Worm (Caenorhabditis elegans) whole organism, L1 larva: ENCODE data around the gene sod-1.

Experiments
- C04F5.9 ChIP-seq: sonication (generic microtip); optimal IDR thresholded peaks from 2 replicates; lab custom pipeline; 2016; ENCODE audit warnings: missing genetic modification characterization, missing compliant biosample characterization
- C16A3.4 ChIP-seq: fragments of 150-350 bp; optimal IDR thresholded peaks from 2 replicates; lab custom pipeline; 2014; ENCODE audit warnings: missing biosample characterization, missing genetic modification characterization
- Y116A8C.19 ChIP-seq: sonication (generic microtip); optimal IDR thresholded peaks from 2 replicates; lab custom pipeline; 2016; ENCODE audit warnings: missing compliant biosample characterization, missing genetic modification characterization, borderline replicate concordance
- aha-1 ChIP-seq: fragments of 150-350 bp; optimal IDR thresholded peaks from 2 replicates; lab custom pipeline; 2014; ENCODE audit warnings: missing biosample characterization, missing genetic modification characterization
- alr-1 ChIP-seq: fragments of 200-800 bp; sonication (Bioruptor generic); optimal IDR thresholded peaks from 2 replicates; lab custom pipeline; 2018; ENCODE audit warnings: borderline replicate concordance, mild to moderate bottlenecking, missing genetic modification characterization, missing compliant biosample characterization
- aly-2 ChIP-seq: fragments of 150-350 bp; optimal IDR thresholded peaks from 2 replicates; lab custom pipeline; 2014; ENCODE audit warnings: missing biosample characterization, missing genetic modification characterization
- blmp-1 ChIP-seq: fragments of 150-350 bp; optimal IDR thresholded peaks from 2 replicates; lab custom pipeline; 2014; ENCODE audit warnings: missing biosample characterization, missing genetic modification characterization
- ceh-63 ChIP-seq: fragments of 200-800 bp; sonication (Bioruptor generic); optimal IDR thresholded peaks from 2 replicates; lab custom pipeline; 2018; ENCODE audit warnings: mild to moderate bottlenecking, missing genetic modification characterization, missing compliant biosample characterization
- ceh-88 ChIP-seq: fragments of 200-800 bp; sonication (Bioruptor generic); IDR thresholded peaks from 2 replicates; pipeline ENCODE4 v1.3.6; 2022; ENCODE audit warnings: missing genetic modification characterization, missing compliant biosample characterization
- ceh-90 ChIP-seq: sonication (generic microtip); optimal IDR thresholded peaks from 2 replicates; lab custom pipeline; 2016; ENCODE audit warnings: missing genetic modification characterization, missing compliant biosample characterization
- ces-1 ChIP-seq: fragments of 150-350 bp; optimal IDR thresholded peaks from 2 replicates; lab custom pipeline; 2014; ENCODE audit warnings: missing biosample characterization, missing genetic modification reagents, missing genetic modification characterization
- dpl-1 ChIP-seq, 3 experiments: fragments of 150-350 bp in 2 of 3; sonication (generic microtip) in 1 of 3; optimal IDR thresholded peaks; 2 replicates each; lab custom pipeline; 2014 to 2017; ENCODE audit warnings: missing biosample characterization in 3 of 3, missing genetic modification characterization in 3 of 3, missing genetic modification reagents in 3 of 3
- dsc-1 ChIP-seq: sonication (generic microtip); optimal IDR thresholded peaks from 2 replicates; lab custom pipeline; 2016; ENCODE audit warnings: mild to moderate bottlenecking, missing genetic modification characterization, missing compliant biosample characterization
- egl-27 ChIP-seq, 2 experiments: fragments of 150-350 bp in 1 of 2; sonication (generic microtip); optimal IDR thresholded peaks; 3 replicates each; lab custom pipeline; 2017 to 2018; ENCODE audit warnings: missing biosample characterization in 2 of 2, missing genetic modification characterization in 2 of 2, missing genetic modification reagents in 2 of 2
- elt-2 ChIP-seq: sonication (generic microtip); optimal IDR thresholded peaks from 2 replicates; lab custom pipeline; 2016; ENCODE audit warnings: missing genetic modification characterization, mild to moderate bottlenecking, inconsistent platforms, missing compliant biosample characterization, missing genetic modification reagents
- fkh-10 ChIP-seq: sonication (generic microtip); optimal IDR thresholded peaks from 2 replicates; lab custom pipeline; 2017; ENCODE audit warnings: missing biosample characterization, missing genetic modification reagents, missing genetic modification characterization
- grh-1 ChIP-seq: fragments of 200-800 bp; sonication (Bioruptor generic); IDR thresholded peaks from 2 replicates; pipeline ENCODE4 v1.3.6; 2022; ENCODE audit warnings: missing genetic modification reagents, missing genetic modification characterization, missing compliant biosample characterization
- hlh-17 ChIP-seq: fragments of 200-800 bp; sonication (Bioruptor generic); optimal IDR thresholded peaks from 2 replicates; lab custom pipeline; 2018; ENCODE audit warnings: missing genetic modification characterization, mild to moderate bottlenecking, missing compliant biosample characterization, moderate library complexity, borderline replicate concordance
- hpl-2 ChIP-seq: fragments of 150-350 bp; optimal IDR thresholded peaks from 2 replicates; lab custom pipeline; 2014; ENCODE audit warnings: missing biosample characterization, missing genetic modification reagents, missing genetic modification characterization
- isw-1 ChIP-seq: fragments of 200-800 bp; sonication (Bioruptor generic); IDR thresholded peaks from 2 replicates; pipeline ENCODE4 v1.3.6; 2022; ENCODE audit warnings: missing genetic modification characterization, missing compliant biosample characterization
- jun-1 ChIP-seq: fragments of 150-350 bp; optimal IDR thresholded peaks from 2 replicates; lab custom pipeline; 2014; ENCODE audit warnings: missing biosample characterization, missing genetic modification reagents, missing genetic modification characterization
- lin-15B ChIP-seq: fragments of 150-350 bp; sonication (generic microtip); optimal IDR thresholded peaks from 3 replicates; lab custom pipeline; 2014; ENCODE audit warnings: missing biosample characterization, missing genetic modification characterization
- lin-35 ChIP-seq, 2 experiments: fragments of 150-350 bp; optimal IDR thresholded peaks; 2 replicates each; lab custom pipeline; 2014; ENCODE audit warnings: missing biosample characterization in 2 of 2, missing genetic modification characterization in 2 of 2, missing genetic modification reagents in 2 of 2
- lin-39 ChIP-seq: fragments of 150-350 bp; optimal IDR thresholded peaks from 2 replicates; lab custom pipeline; 2014; ENCODE audit warnings: missing biosample characterization, missing genetic modification reagents, missing genetic modification characterization
- lir-3 ChIP-seq: sonication (generic microtip); optimal IDR thresholded peaks from 2 replicates; lab custom pipeline; 2016; ENCODE audit warnings: mild to moderate bottlenecking, missing genetic modification characterization, moderate library complexity, missing compliant biosample characterization; ENCODE audit not compliant: poor library complexity
- lsy-2 ChIP-seq, 2 experiments: fragments of 150-350 bp; optimal IDR thresholded peaks; 2 replicates each; lab custom pipeline; 2014; ENCODE audit warnings: missing biosample characterization in 2 of 2, missing genetic modification characterization in 2 of 2
- mab-9 ChIP-seq: fragments of 200-800 bp; sonication (Bioruptor generic); IDR thresholded peaks from 2 replicates; pipeline ENCODE4 v1.3.6; 2022; ENCODE audit warnings: missing genetic modification reagents, missing genetic modification characterization, missing compliant biosample characterization
- mdl-1 ChIP-seq, 2 experiments: fragments of 150-350 bp; optimal IDR thresholded peaks; 2 replicates each; lab custom pipeline; 2014 to 2017; ENCODE audit warnings: missing biosample characterization in 2 of 2, missing genetic modification characterization in 2 of 2, inconsistent platforms in 1 of 2
- mef-2 ChIP-seq: fragments of 150-350 bp; optimal IDR thresholded peaks from 2 replicates; lab custom pipeline; 2014; ENCODE audit warnings: missing biosample characterization, missing genetic modification characterization
- nhr-12 ChIP-seq: sonication (generic microtip); optimal IDR thresholded peaks from 2 replicates; lab custom pipeline; 2017; ENCODE audit warnings: missing biosample characterization, missing genetic modification characterization
- nhr-19 ChIP-seq: fragments of 200-800 bp; sonication (Bioruptor generic); conservative IDR thresholded peaks from 2 replicates; pipeline ENCODE4 v1.3.6; 2022; ENCODE audit warnings: missing genetic modification characterization, missing compliant biosample characterization
- nhr-20 ChIP-seq: sonication (generic microtip); optimal IDR thresholded peaks from 2 replicates; lab custom pipeline; 2016; ENCODE audit warnings: mild to moderate bottlenecking, missing genetic modification characterization, missing compliant biosample characterization
- nhr-28 ChIP-seq: fragments of 150-350 bp; optimal IDR thresholded peaks from 2 replicates; lab custom pipeline; 2014; ENCODE audit warnings: missing biosample characterization, missing genetic modification characterization
- nhr-71 ChIP-seq: sonication (generic microtip); optimal IDR thresholded peaks from 2 replicates; lab custom pipeline; 2016; ENCODE audit warnings: mild to moderate bottlenecking, missing genetic modification characterization, moderate library complexity, missing compliant biosample characterization
- nhr-77 ChIP-seq: fragments of 150-350 bp; optimal IDR thresholded peaks from 2 replicates; lab custom pipeline; 2014; ENCODE audit warnings: missing biosample characterization, missing genetic modification characterization
- nhr-85 ChIP-seq: sonication (generic microtip); peaks from one replicate; lab custom pipeline; 2016; ENCODE audit warnings: missing genetic modification characterization, inconsistent platforms, missing compliant biosample characterization
- pag-3 ChIP-seq: sonication (generic microtip); optimal IDR thresholded peaks from 2 replicates; lab custom pipeline; 2017; ENCODE audit warnings: missing genetic modification characterization, mild to moderate bottlenecking, missing compliant biosample characterization, antibody characterized with exemption, borderline replicate concordance; ENCODE audit not compliant: insufficient read depth
- pax-3 ChIP-seq: fragments of 200-800 bp; sonication (Bioruptor generic); optimal IDR thresholded peaks from 2 replicates; lab custom pipeline; 2018; ENCODE audit warnings: mild to moderate bottlenecking, missing genetic modification characterization, moderate library complexity, missing compliant biosample characterization
- pqm-1 ChIP-seq: sonication (generic microtip); optimal IDR thresholded peaks from 3 replicates; lab custom pipeline; 2017; ENCODE audit warnings: missing biosample characterization, missing genetic modification characterization
- skn-1 ChIP-seq: fragments of 150-350 bp; optimal IDR thresholded peaks from 2 replicates; lab custom pipeline; 2014; ENCODE audit warnings: missing biosample characterization, missing genetic modification characterization
- snpc-4 ChIP-seq: fragments of 150-350 bp; optimal IDR thresholded peaks from 2 replicates; lab custom pipeline; 2014; ENCODE audit warnings: missing biosample characterization, missing genetic modification characterization
- sup-37 ChIP-seq: fragments of 200-800 bp; sonication (Bioruptor generic); optimal IDR thresholded peaks from 2 replicates; lab custom pipeline; 2018; ENCODE audit warnings: mild to moderate bottlenecking, missing genetic modification characterization, missing compliant biosample characterization
- swsn-7 ChIP-seq: sonication (generic microtip); optimal IDR thresholded peaks from 2 replicates; lab custom pipeline; 2016; ENCODE audit warnings: missing genetic modification characterization, missing compliant biosample characterization
- tbx-2 ChIP-seq: sonication (generic microtip); optimal IDR thresholded peaks from 2 replicates; lab custom pipeline; 2016; ENCODE audit warnings: missing genetic modification characterization, missing compliant biosample characterization
- tlp-1 ChIP-seq: fragments of 150-350 bp; optimal IDR thresholded peaks from 2 replicates; lab custom pipeline; 2014; ENCODE audit warnings: missing biosample characterization, missing genetic modification characterization
- unc-30 ChIP-seq: sonication (generic microtip); optimal IDR thresholded peaks from 2 replicates; lab custom pipeline; 2017; ENCODE audit warnings: missing biosample characterization, missing genetic modification characterization
- unc-62 ChIP-seq: fragments of 150-350 bp; optimal IDR thresholded peaks from 2 replicates; lab custom pipeline; 2014; ENCODE audit warnings: missing biosample characterization, missing genetic modification reagents, missing genetic modification characterization
- unc-98 ChIP-seq: fragments of 200-800 bp; sonication (Bioruptor generic); IDR thresholded peaks from 2 replicates; pipeline ENCODE4 v1.3.6; 2022; ENCODE audit warnings: missing genetic modification characterization, missing compliant biosample characterization
- vab-15 ChIP-seq: sonication (generic microtip); optimal IDR thresholded peaks from 2 replicates; lab custom pipeline; 2017; ENCODE audit warnings: missing genotype, mild to moderate bottlenecking, missing genetic modification characterization, missing compliant biosample characterization
- xbp-1 ChIP-seq: sonication (generic microtip); optimal IDR thresholded peaks from 2 replicates; lab custom pipeline; 2016; ENCODE audit warnings: missing genetic modification characterization, missing compliant biosample characterization
- zip-4 ChIP-seq: fragments of 200-800 bp; sonication (Bioruptor generic); optimal IDR thresholded peaks from 2 replicates; lab custom pipeline; 2018; ENCODE audit warnings: mild to moderate bottlenecking, missing genetic modification characterization, moderate library complexity, missing compliant biosample characterization

Gene sod-1

ce11 chrII:6930072-6930471, 43.6 kb downstream of the sod-1 start (continued):
- TF ChIP-seq lir-3 (tag; lab: Kevin White, UChicago): no peak

ce11 chrII:6928416-6928815, 45.3 kb downstream of the sod-1 start, which contains the start of gene flcn-1:
TSS of gene flcn-1 (plus strand) at chrII:6928763.
- no peak for TF ChIP-seq ceh-63 (GFP tag; lab: Kevin White, UChicago)
- TF ChIP-seq C04F5.9 (tag; lab: Kevin White, UChicago): peak; percentile 68
- TF ChIP-seq snpc-4 (tag; lab: Kevin White, UChicago): peak; percentile 15
- no peak for TF ChIP-seq hlh-17 (GFP tag; lab: Kevin White, UChicago)
- no peak for TF ChIP-seq mab-9
- TF ChIP-seq blmp-1 (tag; lab: Kevin White, UChicago): peak; percentile 23
- no peak for TF ChIP-seq skn-1 (tag; lab: Kevin White, UChicago)
- no peak for TF ChIP-seq tlp-1
- no peak for TF ChIP-seq zip-4 (GFP tag; lab: Kevin White, UChicago)
- peak; percentile 7 for TF ChIP-seq dsc-1 (tag; lab: Kevin White, UChicago)
- TF ChIP-seq ces-1: no peak
- no peak for TF ChIP-seq unc-62 (GFP tag; lab: Kevin White, UChicago)
- TF ChIP-seq lin-39 (tag; lab: Kevin White, UChicago): peak; percentile 6
- TF ChIP-seq alr-1 (tag; lab: Kevin White, UChicago): no peak
- peak; percentile 55 to 60 for TF ChIP-seq lin-35 (GFP tag; optimal IDR thresholded peaks at IDR 0.05; lab: Kevin White, UChicago)
- no peak for TF ChIP-seq nhr-77
- TF ChIP-seq pag-3 (tag; lab: Kevin White, UChicago): no peak
- TF ChIP-seq unc-30: no peak
- TF ChIP-seq nhr-85: peak; percentile 52
- no peak for TF ChIP-seq hpl-2 (GFP tag; lab: Kevin White, UChicago)
- peak; percentile 40 for TF ChIP-seq tbx-2 (tag; lab: Kevin White, UChicago)
- TF ChIP-seq pax-3 (tag; lab: Kevin White, UChicago): no peak
- no peak for TF ChIP-seq aly-2 (tag; lab: Kevin White, UChicago)
- TF ChIP-seq lsy-2 (tag; optimal IDR thresholded peaks at IDR 0.05; lab: Kevin White, UChicago): peak; percentile 35 to 67
- TF ChIP-seq jun-1 (tag; lab: Kevin White, UChicago): no peak
- TF ChIP-seq vab-15 (tag; lab: Kevin White, UChicago): no peak
- no peak for TF ChIP-seq mef-2 (tag; lab: Kevin White, UChicago)
- peak; percentile 41 for TF ChIP-seq elt-2 (tag; lab: Kevin White, UChicago)
- TF ChIP-seq nhr-12 (tag; lab: Kevin White, UChicago): no peak
- peak; percentile 61 for TF ChIP-seq swsn-7 (tag; lab: Kevin White, UChicago)
- no peak for TF ChIP-seq mdl-1 (tag; optimal IDR thresholded peaks at IDR 0.05; lab: Kevin White, UChicago)
- TF ChIP-seq lin-15B (tag; lab: Kevin White, UChicago): no peak
- TF ChIP-seq fkh-10 (GFP tag; lab: Kevin White, UChicago): no peak
- TF ChIP-seq ceh-90 (tag; lab: Kevin White, UChicago): no peak
- TF ChIP-seq nhr-20 (tag; lab: Kevin White, UChicago): peak; percentile 64
- TF ChIP-seq nhr-28 (tag; lab: Kevin White, UChicago): no peak
- TF ChIP-seq egl-27 (tag; optimal IDR thresholded peaks at IDR 0.05; lab: Kevin White, UChicago): no peak
- no peak for TF ChIP-seq isw-1 (GFP tag; lab: Robert Waterston, UW)
- no peak for TF ChIP-seq ceh-88 (GFP tag; lab: Robert Waterston, UW)
- no peak for TF ChIP-seq pqm-1 (tag; lab: Kevin White, UChicago)
- TF ChIP-seq unc-98 (GFP tag; lab: Robert Waterston, UW): no peak
- TF ChIP-seq aha-1 (tag; lab: Kevin White, UChicago): no peak
- peak; percentile 49 for TF ChIP-seq xbp-1
- TF ChIP-seq nhr-19: peak; percentile 42
- no peak for TF ChIP-seq Y116A8C.19 (tag; lab: Kevin White, UChicago)
- peak in 2 of 3 experiments; percentile 10 to 37 for TF ChIP-seq dpl-1 (GFP tag; optimal IDR thresholded peaks at IDR 0.05; lab: Kevin White, UChicago)
- TF ChIP-seq C16A3.4 (tag; lab: Kevin White, UChicago): no peak
- no peak for TF ChIP-seq sup-37
- TF ChIP-seq nhr-71 (tag; lab: Kevin White, UChicago): peak; percentile 78
- no peak for TF ChIP-seq grh-1 (GFP tag; lab: Robert Waterston, UW)
